Worm (Caenorhabditis elegans): ENCODE data around the gene C16C8.7.

Gene C16C8.7

DNA sequence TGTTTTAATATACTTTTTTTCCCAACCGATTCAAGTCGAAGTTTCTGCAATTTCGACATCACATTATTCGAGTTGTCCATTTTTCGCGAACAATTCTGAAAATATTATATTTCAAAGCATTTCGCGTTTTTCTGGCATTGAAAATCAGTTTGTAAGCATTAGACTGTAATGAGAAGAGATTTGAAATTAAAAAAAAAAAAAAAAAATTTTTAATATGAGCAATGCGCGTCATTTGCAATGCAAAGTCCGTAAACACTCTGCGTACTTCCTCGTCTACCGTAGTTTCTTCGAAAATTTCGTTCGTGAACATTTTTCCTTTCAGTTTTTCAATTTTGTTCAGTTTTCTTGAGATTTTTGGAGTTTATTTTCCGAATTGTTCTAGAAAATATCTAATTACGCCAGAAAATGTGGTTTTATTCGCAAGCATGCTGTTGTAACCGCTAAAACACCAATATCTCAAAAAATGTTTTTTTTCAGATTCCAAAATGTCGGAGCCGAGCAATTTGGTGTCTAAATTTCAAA is 14.6 kb downstream of the C16C8.7 start, which contains the start of the genes C16C8.5 and C16C8.16:
Gene C16C8.5 (minus strand): TSS at position 101 of the 522 bp plus-strand sequence.
Gene C16C8.16 (plus strand): TSS at position 472 of the 522 bp plus-strand sequence.
- TF ChIP-seq nhr-237 (tag; optimal IDR thresholded peaks at IDR 0.05) (no peak), crh-2 (tag; optimal IDR thresholded peaks at IDR 0.05) (no peak), F13H6.1 (tag; optimal IDR thresholded peaks at IDR 0.05) (no peak), lin-39 (tag; optimal IDR thresholded peaks at IDR 0.05) (no peak), blmp-1 (tag; optimal IDR thresholded peaks at IDR 0.05; ENCODE audit: insufficient read depth) (no peak), nhr-77 (tag; optimal IDR thresholded peaks at IDR 0.05) (no peak), nhr-11 (tag; optimal IDR thresholded peaks at IDR 0.05) (no peak), ztf-1 (GFP tag; conservative IDR thresholded peaks at IDR 0.05) (no peak), ama-1 (optimal IDR thresholded peaks at IDR 0.05) (no peak), lin-11 (tag; optimal IDR thresholded peaks at IDR 0.05) (no peak), fos-1 (tag; optimal IDR thresholded peaks at IDR 0.05) (no peak), ceh-16 (tag; optimal IDR thresholded peaks at IDR 0.05) (no peak), Y55F3AM.14 (GFP tag; optimal IDR thresholded peaks at IDR 0.05) (no peak), nhr-10 (tag; optimal IDR thresholded peaks at IDR 0.05) (no peak)

DNA sequence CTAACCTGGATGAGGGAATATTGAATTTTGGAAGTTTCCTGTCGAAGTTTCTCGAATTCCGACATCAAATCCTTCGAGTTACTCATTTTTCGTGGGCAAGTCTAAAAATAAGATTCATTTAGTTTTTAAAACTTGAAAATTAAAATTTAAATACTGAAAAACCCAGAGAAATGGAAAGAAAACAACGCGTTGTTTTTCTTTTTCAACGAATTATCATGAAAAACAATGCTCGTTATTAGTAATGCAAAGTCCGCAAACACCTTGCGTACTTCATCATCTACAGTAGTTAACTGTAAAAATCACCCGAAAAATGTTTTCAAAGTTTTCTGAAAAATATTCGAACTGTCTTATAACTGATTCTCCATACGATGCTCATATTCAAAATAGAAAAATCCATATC is 15.7 kb downstream of the C16C8.7 start, which contains the start of gene C16C8.4:
Gene C16C8.4 (minus strand): TSS at position 101 of the 400 bp plus-strand sequence.
- TF ChIP-seq gmeb-1 (tag; optimal IDR thresholded peaks at IDR 0.05) = no peak
- no peak for TF ChIP-seq aly-2 (tag; optimal IDR thresholded peaks at IDR 0.05)
- no peak for TF ChIP-seq snpc-4 (tag; optimal IDR thresholded peaks at IDR 0.05)
- TF ChIP-seq mdl-1 (tag; optimal IDR thresholded peaks at IDR 0.05) = no peak
- TF ChIP-seq unc-62 (GFP tag; optimal IDR thresholded peaks at IDR 0.05) = no peak
- TF ChIP-seq crh-2 (tag; optimal IDR thresholded peaks at IDR 0.05) = no peak
- TF ChIP-seq ceh-82 (tag; optimal IDR thresholded peaks at IDR 0.05) = no peak
- TF ChIP-seq lin-39 (tag; optimal IDR thresholded peaks at IDR 0.05) = no peak
- no peak for TF ChIP-seq lin-11 (tag; optimal IDR thresholded peaks at IDR 0.05)
- no peak for TF ChIP-seq zag-1 (tag; optimal IDR thresholded peaks at IDR 0.05)
- no peak for TF ChIP-seq lin-13 (GFP tag; optimal IDR thresholded peaks at IDR 0.05)
- no peak for TF ChIP-seq Y55F3AM.14 (GFP tag; optimal IDR thresholded peaks at IDR 0.05)
- no peak for TF ChIP-seq elt-3 (tag; optimal IDR thresholded peaks at IDR 0.05)

ce11 chrII:3443154-3443553 is 16.8 kb downstream of the C16C8.7 start, which contains the start of gene C16C8.22:
C16C8.22 (minus strand) TSS chrII:3443254.
- no peak for TF ChIP-seq lin-13 (GFP tag; optimal IDR thresholded peaks at IDR 0.05)
- TF ChIP-seq ztf-1 (GFP tag; conservative IDR thresholded peaks at IDR 0.05) = no peak
- no peak for TF ChIP-seq nhr-11 (tag; optimal IDR thresholded peaks at IDR 0.05)
- no peak for TF ChIP-seq nhr-12 (tag; optimal IDR thresholded peaks at IDR 0.05)
- TF ChIP-seq sma-9 (GFP tag; optimal IDR thresholded peaks at IDR 0.05) = no peak
- no peak for TF ChIP-seq sma-9 (tag; optimal IDR thresholded peaks at IDR 0.05)
- no peak for TF ChIP-seq ceh-16 (tag; optimal IDR thresholded peaks at IDR 0.05)
- TF ChIP-seq C34F6.9 (tag; optimal IDR thresholded peaks at IDR 0.05) = no peak
- no peak for TF ChIP-seq nhr-23 (tag; optimal IDR thresholded peaks at IDR 0.05)
- no peak for TF ChIP-seq nhr-237 (tag; optimal IDR thresholded peaks at IDR 0.05)
- no peak for TF ChIP-seq egl-27 (tag; optimal IDR thresholded peaks at IDR 0.05)
- no peak for TF ChIP-seq nhr-129 (tag; optimal IDR thresholded peaks at IDR 0.05)

- no peak for TF ChIP-seq egl-27 (tag; optimal IDR thresholded peaks at IDR 0.05)
- TF ChIP-seq F13H6.1 (tag; optimal IDR thresholded peaks at IDR 0.05) = no peak
- TF ChIP-seq unc-39 (tag; optimal IDR thresholded peaks at IDR 0.05) = no peak
- TF ChIP-seq nhr-6 (tag; optimal IDR thresholded peaks at IDR 0.05) = no peak
- TF ChIP-seq sem-4 (tag; optimal IDR thresholded peaks at IDR 0.05) = no peak
- no peak for TF ChIP-seq lsy-2 (tag; optimal IDR thresholded peaks at IDR 0.05)
- no peak for TF ChIP-seq alr-1 (tag; optimal IDR thresholded peaks at IDR 0.05)
Observed at ce11 chrII:3441377-3441776, 18.6 kb downstream of the C16C8.7 start, which contains the start of gene C16C8.27. C16C8.27 (plus strand) TSS chrII:3441677.

- TF ChIP-seq ceh-16 (tag; optimal IDR thresholded peaks at IDR 0.05) (no peak), ztf-1 (GFP tag; conservative IDR thresholded peaks at IDR 0.05) (no peak), F13H6.1 (tag; optimal IDR thresholded peaks at IDR 0.05) (no peak), elt-1 (tag; optimal IDR thresholded peaks at IDR 0.05) (no peak), sma-9 (GFP tag; optimal IDR thresholded peaks at IDR 0.05) (no peak), sma-9 (tag; optimal IDR thresholded peaks at IDR 0.05) (no peak), mdl-1 (tag; optimal IDR thresholded peaks at IDR 0.05) (no peak), R02D3.7 (tag; optimal IDR thresholded peaks at IDR 0.05) (no peak), egl-27 (tag; optimal IDR thresholded peaks at IDR 0.05) (no peak)
Observed at ce11 chrII:3440641-3440926, 19.4 kb downstream of the C16C8.7 start, which contains the start of gene C16C8.17. C16C8.17 (plus strand) TSS chrII:3440827.

All from whole organism, L2 larva.